Fruit fly (Drosophila melanogaster) S2 (cell line): Measurements from ENCODE around the gene Polr1H.

Source experiments
- CG8478 ChIP-seq: fragments of >200 bp; optimal IDR thresholded peaks from 2 replicates; lab custom pipeline; 2018
- CTCF ChIP-seq, 2 experiments: fragments of >200 bp; optimal IDR thresholded peaks; 2 replicates each; lab custom pipeline; 2018

Gene Polr1H

dm6 chr3R:21777660-21778059 lies at the start of gene Polr1H:
Gene Polr1H, minus strand, starts transcription at chr3R:21777847.
- peak in 1 of 2 experiments; percentile 41 for TF ChIP-seq CTCF (optimal IDR thresholded peaks at IDR 0.05; lab: Kevin White, UChicago)
- no peak for TF ChIP-seq CG8478

dm6 chr3R:21825775-21826558 lies 48.3 kb upstream of the Polr1H start:
- TF ChIP-seq CTCF (optimal IDR thresholded peaks at IDR 0.05; lab: Kevin White, UChicago) (no peak), CG8478 (no peak)

- TF ChIP-seq CG8478 (no peak), CTCF (optimal IDR thresholded peaks at IDR 0.05; lab: Kevin White, UChicago) (no peak)
Observed at dm6 chr3R:21825140-21825539, 47.5 kb upstream of the Polr1H start.

- no peak for TF ChIP-seq CG8478
- TF ChIP-seq CTCF (optimal IDR thresholded peaks at IDR 0.05; lab: Kevin White, UChicago), result peak in 1 of 2 experiments; percentile 13
Observed at dm6 chr3R:21824407-21825006, 46.9 kb upstream of the Polr1H start.

dm6 chr3R:21823699-21824406 lies 46.2 kb upstream of the Polr1H start:
- TF ChIP-seq CTCF (optimal IDR thresholded peaks at IDR 0.05; lab: Kevin White, UChicago), result no peak
- TF ChIP-seq CG8478, result no peak

dm6 chr3R:21823076-21823475 lies 45.4 kb upstream of the Polr1H start:
- TF ChIP-seq CTCF (optimal IDR thresholded peaks at IDR 0.05; lab: Kevin White, UChicago) (no peak), CG8478 (no peak)

- TF ChIP-seq CG8478 (no peak), CTCF (optimal IDR thresholded peaks at IDR 0.05; lab: Kevin White, UChicago) (peak in 1 of 2 experiments; percentile 10)
Observed at dm6 chr3R:21822562-21822933, 44.9 kb upstream of the Polr1H start, which contains the start of gene CASK. Gene CASK, minus strand, starts transcription at chr3R:21822674.

dm6 chr3R:21821684-21822561 lies 44.3 kb upstream of the Polr1H start:
- TF ChIP-seq CTCF (optimal IDR thresholded peaks at IDR 0.05; lab: Kevin White, UChicago) (no peak), CG8478 (no peak)

dm6 chr3R:21808622-21809347 lies 31.1 kb upstream of the Polr1H start:
- TF ChIP-seq CG8478 (no peak), CTCF (optimal IDR thresholded peaks at IDR 0.05; lab: Kevin White, UChicago) (no peak)

- TF ChIP-seq CTCF (optimal IDR thresholded peaks at IDR 0.05; lab: Kevin White, UChicago) (no peak), CG8478 (no peak)
Observed at dm6 chr3R:21807264-21807663, 29.6 kb upstream of the Polr1H start.

dm6 chr3R:21793760-21794159 lies 16.1 kb upstream of the Polr1H start:
- TF ChIP-seq CTCF (optimal IDR thresholded peaks at IDR 0.05; lab: Kevin White, UChicago) (no peak), CG8478 (no peak)

- TF ChIP-seq CTCF (optimal IDR thresholded peaks at IDR 0.05; lab: Kevin White, UChicago) (no peak), CG8478 (no peak)
Observed at dm6 chr3R:21790392-21790791, 12.7 kb upstream of the Polr1H start.

- TF ChIP-seq CG8478, result no peak
- TF ChIP-seq CTCF (optimal IDR thresholded peaks at IDR 0.05; lab: Kevin White, UChicago), result no peak
Observed at dm6 chr3R:21782295-21782922, 4.8 kb upstream of the Polr1H start, which contains the start of gene tsl. Gene tsl, minus strand, starts transcription at chr3R:21782536.

- TF ChIP-seq CG8478, result no peak
- TF ChIP-seq CTCF (optimal IDR thresholded peaks at IDR 0.05; lab: Kevin White, UChicago), result no peak
Observed at dm6 chr3R:21781448-21781847, 3.8 kb upstream of the Polr1H start.
